Fruit fly (Drosophila melanogaster): ENCODE measurements around the gene CG2310.

Gene CG2310

dm6 chr3R:29493242-29493944, at the start of gene CG2310, which contains the start of gene Diedel (continued):
- TF ChIP-seq fd102C (GFP tag; optimal IDR thresholded peaks at IDR 0.05): no peak
- TF ChIP-seq bab2 (GFP tag; optimal IDR thresholded peaks at IDR 0.05): no peak
- TF ChIP-seq nom (GFP tag; optimal IDR thresholded peaks at IDR 0.05): peak; percentile 13
- peak; percentile 28 for TF ChIP-seq CoRest (tag; optimal IDR thresholded peaks at IDR 0.05)
- no peak for TF ChIP-seq bsh (GFP tag; optimal IDR thresholded peaks at IDR 0.05)
- TF ChIP-seq mirr (GFP tag; optimal IDR thresholded peaks at IDR 0.05): no peak
- no peak for TF ChIP-seq CG10366 (GFP tag; IDR thresholded peaks at IDR 0.05)
- TF ChIP-seq az2 (GFP tag; optimal IDR thresholded peaks at IDR 0.05): no peak
- TF ChIP-seq CG6175 (GFP tag; IDR thresholded peaks at IDR 0.05): no peak
- no peak for TF ChIP-seq CG18619 (GFP tag; optimal IDR thresholded peaks at IDR 0.05)
- peak; percentile 62 for TF ChIP-seq CG17829 (tag; optimal IDR thresholded peaks at IDR 0.05)
- TF ChIP-seq CG2129 (GFP tag; IDR thresholded peaks at IDR 0.05; ENCODE audit: partially characterized antibody): 0 out of 2 replicates have a peak, but pooled peaks have one; percentile 26
- no peak for TF ChIP-seq CG17912 (GFP tag; optimal IDR thresholded peaks at IDR 0.05)
- no peak for TF ChIP-seq Six4 (GFP tag; optimal IDR thresholded peaks at IDR 0.05)
- no peak for TF ChIP-seq CG30403 (GFP tag; optimal IDR thresholded peaks at IDR 0.05)
- TF ChIP-seq CG7556 (GFP tag; optimal IDR thresholded peaks at IDR 0.05): no peak
- no peak for TF ChIP-seq PHDP (tag; optimal IDR thresholded peaks at IDR 0.05)
- no peak for TF ChIP-seq pum (GFP tag; optimal IDR thresholded peaks at IDR 0.05)
- TF ChIP-seq Dbx (GFP tag; IDR thresholded peaks at IDR 0.05): 0 out of 3 replicates have a peak, but pooled peaks have one; percentile 28
- TF ChIP-seq shn (GFP tag; optimal IDR thresholded peaks at IDR 0.05): peak; percentile 26
- TF ChIP-seq crol (GFP tag; IDR thresholded peaks at IDR 0.05): no peak
- TF ChIP-seq CG9817 (tag; optimal IDR thresholded peaks at IDR 0.05): no peak
- TF ChIP-seq twi (tag; optimal IDR thresholded peaks at IDR 0.05): peak; percentile 11
- no peak for TF ChIP-seq CG11504 (tag; optimal IDR thresholded peaks at IDR 0.05)
- TF ChIP-seq CG9876 (GFP tag; optimal IDR thresholded peaks at IDR 0.05): no peak
- TF ChIP-seq tx (GFP tag; optimal IDR thresholded peaks at IDR 0.05): no peak
- TF ChIP-seq ems (GFP tag; optimal IDR thresholded peaks at IDR 0.05): no peak
- TF ChIP-seq Bdp1 (GFP tag; optimal IDR thresholded peaks at IDR 0.05): no peak
- no peak for TF ChIP-seq lab (GFP tag; optimal IDR thresholded peaks at IDR 0.05)
- no peak for TF ChIP-seq C15 (GFP tag; IDR thresholded peaks at IDR 0.05)
- TF ChIP-seq Neu2 (GFP tag; optimal IDR thresholded peaks at IDR 0.05; ENCODE audit: borderline replicate concordance): peak; percentile 80
- no peak for TF ChIP-seq CG18262 (tag; optimal IDR thresholded peaks at IDR 0.05)
- TF ChIP-seq CG12659 (GFP tag; optimal IDR thresholded peaks at IDR 0.05): peak; percentile 19
- TF ChIP-seq chn (GFP tag; optimal IDR thresholded peaks at IDR 0.05): peak; percentile 9
- no peak for TF ChIP-seq tup (GFP tag; optimal IDR thresholded peaks at IDR 0.05)
- TF ChIP-seq CG9609 (GFP tag; optimal IDR thresholded peaks at IDR 0.05): no peak
- TF ChIP-seq CG7357 (GFP tag; IDR thresholded peaks at IDR 0.05): no peak
- TF ChIP-seq CG14860 (GFP tag; IDR thresholded peaks at IDR 0.05; ENCODE audit: partially characterized antibody): no peak
- TF ChIP-seq pzg (GFP tag; optimal IDR thresholded peaks at IDR 0.05): peak; percentile 62
- TF ChIP-seq ken (GFP tag; IDR thresholded peaks at IDR 0.05): peak; percentile 33; the same call in 1 of the 3 replicates
- peak; percentile 47 for TF ChIP-seq phol (tag; optimal IDR thresholded peaks at IDR 0.05)
- TF ChIP-seq CG12299 (tag; optimal IDR thresholded peaks at IDR 0.05): no peak
- no peak for TF ChIP-seq hbn (GFP tag; IDR thresholded peaks at IDR 0.05; ENCODE audit: partially characterized antibody)
- TF ChIP-seq CG13624 (GFP tag; optimal IDR thresholded peaks at IDR 0.05): peak; percentile 30
- TF ChIP-seq CG10267 (tag; optimal IDR thresholded peaks at IDR 0.05): peak; percentile 24
- no peak for TF ChIP-seq pho (GFP tag; optimal IDR thresholded peaks at IDR 0.05)
- TF ChIP-seq luna (GFP tag; optimal IDR thresholded peaks at IDR 0.05): no peak
- TF ChIP-seq CG17568 (GFP tag; optimal IDR thresholded peaks at IDR 0.05): no peak
- TF ChIP-seq sc (optimal IDR thresholded peaks at IDR 0.05): no peak
- TF ChIP-seq sc (GFP tag; optimal IDR thresholded peaks at IDR 0.05): no peak
